Worm (Caenorhabditis elegans) whole organism, L2 larva: Measurements from ENCODE around the gene B0252.3.
A peak's percentile ranks its signal among the peaks of the same experiment; 100 is the strongest.

ENCODE experiments used
- C34F6.9 ChIP-seq: fragments of 150-350 bp; optimal IDR thresholded peaks from 2 replicates; lab custom pipeline; 2014; ENCODE audit warnings: missing biosample characterization, missing genetic modification characterization
- F13H6.1 ChIP-seq: sonication (generic microtip); optimal IDR thresholded peaks from 2 replicates; lab custom pipeline; 2016; ENCODE audit warnings: missing genetic modification characterization, missing compliant biosample characterization
- alr-1 ChIP-seq: fragments of 150-350 bp; optimal IDR thresholded peaks from 2 replicates; lab custom pipeline; 2014; ENCODE audit warnings: missing biosample characterization, missing genetic modification characterization
- aly-2 ChIP-seq: fragments of 150-350 bp; optimal IDR thresholded peaks from 2 replicates; lab custom pipeline; 2014; ENCODE audit warnings: missing biosample characterization, missing genetic modification characterization
- ama-1 ChIP-seq: fragments of 150-350 bp; optimal IDR thresholded peaks from 2 replicates; lab custom pipeline; 2018; ENCODE audit warnings: inconsistent platforms
- ceh-16 ChIP-seq: fragments of 150-350 bp; optimal IDR thresholded peaks from 2 replicates; lab custom pipeline; 2014; ENCODE audit warnings: missing biosample characterization, missing genetic modification characterization
- ceh-82 ChIP-seq: fragments of 150-350 bp; optimal IDR thresholded peaks from 2 replicates; lab custom pipeline; 2014; ENCODE audit warnings: missing biosample characterization, missing genetic modification characterization
- crh-2 ChIP-seq: sonication (generic microtip); optimal IDR thresholded peaks from 2 replicates; lab custom pipeline; 2017; ENCODE audit warnings: missing biosample characterization, missing genetic modification characterization
- egl-27 ChIP-seq: sonication (generic microtip); optimal IDR thresholded peaks from 3 replicates; lab custom pipeline; 2017; ENCODE audit warnings: missing biosample characterization, missing genetic modification reagents, missing genetic modification characterization
- elt-1 ChIP-seq: fragments of 150-350 bp; optimal IDR thresholded peaks from 2 replicates; lab custom pipeline; 2014; ENCODE audit warnings: missing biosample characterization, missing genetic modification characterization
- elt-3 ChIP-seq: sonication (generic microtip); optimal IDR thresholded peaks from 2 replicates; lab custom pipeline; 2017; ENCODE audit warnings: missing biosample characterization, missing genetic modification characterization
- fos-1 ChIP-seq: fragments of 150-350 bp; optimal IDR thresholded peaks from 2 replicates; lab custom pipeline; 2014; ENCODE audit warnings: missing biosample characterization, missing genetic modification characterization
- lin-11 ChIP-seq: fragments of 150-350 bp; sonication (generic microtip); optimal IDR thresholded peaks from 2 replicates; lab custom pipeline; 2014; ENCODE audit warnings: missing biosample characterization, missing genetic modification characterization, inconsistent platforms, mixed read lengths
- lin-13 ChIP-seq: fragments of 150-350 bp; optimal IDR thresholded peaks from 2 replicates; lab custom pipeline; 2014; ENCODE audit warnings: missing biosample characterization, missing genetic modification reagents, missing genetic modification characterization
- lin-39 ChIP-seq: fragments of 150-350 bp; optimal IDR thresholded peaks from 2 replicates; lab custom pipeline; 2014; ENCODE audit warnings: missing biosample characterization, missing genetic modification reagents, missing genetic modification characterization
- lsy-2 ChIP-seq, 2 experiments: fragments of 150-350 bp in 1 of 2; sonication (generic microtip) in 1 of 2; optimal IDR thresholded peaks; 2 replicates each; lab custom pipeline; 2014 to 2017; ENCODE audit warnings: missing biosample characterization in 2 of 2, missing genetic modification characterization in 2 of 2
- mab-5 ChIP-seq: fragments of 150-350 bp; optimal IDR thresholded peaks from 2 replicates; lab custom pipeline; 2014; ENCODE audit warnings: missing biosample characterization, missing genetic modification characterization
- mbf-1 ChIP-seq: sonication (generic microtip); optimal IDR thresholded peaks from 2 replicates; lab custom pipeline; 2017; ENCODE audit warnings: missing biosample characterization, missing genetic modification characterization
- mdl-1 ChIP-seq, 2 experiments: fragments of 150-350 bp in 1 of 2; sonication (generic microtip) in 1 of 2; optimal IDR thresholded peaks; 2 replicates each; lab custom pipeline; 2017; ENCODE audit warnings: missing biosample characterization in 2 of 2, missing genetic modification characterization in 2 of 2
- nhr-10 ChIP-seq: sonication (generic microtip); optimal IDR thresholded peaks from 2 replicates; lab custom pipeline; 2017; ENCODE audit warnings: missing biosample characterization, missing genetic modification characterization
- nhr-11 ChIP-seq: fragments of 150-350 bp; optimal IDR thresholded peaks from 2 replicates; lab custom pipeline; 2014; ENCODE audit warnings: missing biosample characterization, missing genetic modification characterization
- nhr-12 ChIP-seq: fragments of 150-350 bp; optimal IDR thresholded peaks from 2 replicates; lab custom pipeline; 2014; ENCODE audit warnings: missing biosample characterization, missing genetic modification characterization
- nhr-129 ChIP-seq: fragments of 150-350 bp; optimal IDR thresholded peaks from 2 replicates; lab custom pipeline; 2014; ENCODE audit warnings: missing biosample characterization, missing genetic modification characterization
- nhr-21 ChIP-seq: fragments of 150-350 bp; optimal IDR thresholded peaks from 2 replicates; lab custom pipeline; 2014; ENCODE audit warnings: missing biosample characterization, missing genetic modification characterization
- nhr-23 ChIP-seq: fragments of 150-350 bp; optimal IDR thresholded peaks from 2 replicates; lab custom pipeline; 2014; ENCODE audit warnings: missing biosample characterization, missing genetic modification reagents, missing genetic modification characterization
- nhr-237 ChIP-seq: fragments of 150-350 bp; optimal IDR thresholded peaks from 2 replicates; lab custom pipeline; 2014; ENCODE audit warnings: missing biosample characterization, missing genetic modification characterization
- nhr-25 ChIP-seq: fragments of 150-350 bp; sonication (generic microtip); optimal IDR thresholded peaks from 3 replicates; lab custom pipeline; 2014; ENCODE audit warnings: missing biosample characterization, missing genetic modification characterization
- nhr-6 ChIP-seq: fragments of 150-350 bp; optimal IDR thresholded peaks from 2 replicates; lab custom pipeline; 2014; ENCODE audit warnings: missing biosample characterization, missing genetic modification characterization
- nhr-77 ChIP-seq: fragments of 150-350 bp; optimal IDR thresholded peaks from 2 replicates; lab custom pipeline; 2014; ENCODE audit warnings: missing biosample characterization, missing genetic modification characterization
- sem-4 ChIP-seq: fragments of 150-350 bp; optimal IDR thresholded peaks from 2 replicates; lab custom pipeline; 2014; ENCODE audit warnings: missing biosample characterization, missing genetic modification reagents, missing genetic modification characterization
- skn-1 ChIP-seq: sonication (generic microtip); optimal IDR thresholded peaks from 2 replicates; lab custom pipeline; 2017; ENCODE audit warnings: missing biosample characterization, missing genetic modification characterization
- sma-3 ChIP-seq: sonication (generic microtip); optimal IDR thresholded peaks from 2 replicates; lab custom pipeline; 2016; ENCODE audit warnings: missing genetic modification reagents, missing genetic modification characterization, missing compliant biosample characterization
- sma-9 ChIP-seq, 2 experiments: fragments of 150-350 bp in 1 of 2; sonication (generic microtip) in 1 of 2; optimal IDR thresholded peaks; 2 replicates each; lab custom pipeline; 2014 to 2016; ENCODE audit warnings: missing genetic modification characterization in 2 of 2, mild to moderate bottlenecking in 1 of 2, missing biosample characterization in 1 of 2, missing compliant biosample characterization in 1 of 2, missing genetic modification reagents in 1 of 2, moderate library complexity in 1 of 2
- snpc-4 ChIP-seq: fragments of 150-350 bp; optimal IDR thresholded peaks from 2 replicates; lab custom pipeline; 2014; ENCODE audit warnings: missing biosample characterization, missing genetic modification characterization
- unc-39 ChIP-seq: fragments of 150-350 bp; optimal IDR thresholded peaks from 2 replicates; lab custom pipeline; 2014; ENCODE audit warnings: missing biosample characterization, missing genetic modification characterization
- unc-55 ChIP-seq: fragments of 150-350 bp; sonication (generic microtip); optimal IDR thresholded peaks from 3 replicates; lab custom pipeline; 2014; ENCODE audit warnings: missing biosample characterization, missing genetic modification reagents, missing genetic modification characterization
- unc-62 ChIP-seq: fragments of 150-350 bp; optimal IDR thresholded peaks from 2 replicates; lab custom pipeline; 2014; ENCODE audit warnings: missing biosample characterization, missing genetic modification reagents, missing genetic modification characterization
- zag-1 ChIP-seq: fragments of 150-350 bp; optimal IDR thresholded peaks from 2 replicates; lab custom pipeline; 2014; ENCODE audit warnings: missing biosample characterization, missing genetic modification characterization
- ztf-1 ChIP-seq: fragments of 200-800 bp; sonication (Bioruptor generic); conservative IDR thresholded peaks from 2 replicates; pipeline ENCODE4 v1.3.6; 2022; ENCODE audit warnings: missing genetic modification characterization, missing compliant biosample characterization
- ztf-4 ChIP-seq: fragments of 150-350 bp; optimal IDR thresholded peaks from 2 replicates; lab custom pipeline; 2014; ENCODE audit warnings: missing biosample characterization, missing genetic modification characterization

The B0252.3 gene

ce11 chrII:6932978-6933377 lies 25.4 kb upstream of the B0252.3 start:
- no peak for TF ChIP-seq lin-11
- TF ChIP-seq mdl-1 (tag; optimal IDR thresholded peaks at IDR 0.05; lab: Kevin White, UChicago), result no peak
- no peak for TF ChIP-seq fos-1
- TF ChIP-seq nhr-23, result no peak
- TF ChIP-seq nhr-11 (tag; lab: Kevin White, UChicago), result no peak
- TF ChIP-seq unc-62, result no peak
- TF ChIP-seq ceh-16, result no peak
- TF ChIP-seq mab-5, result no peak
- TF ChIP-seq sem-4 (tag; lab: Kevin White, UChicago), result no peak
- TF ChIP-seq aly-2 (tag; lab: Kevin White, UChicago), result no peak
- no peak for TF ChIP-seq elt-3
- no peak for TF ChIP-seq alr-1 (tag; lab: Kevin White, UChicago)
- no peak for TF ChIP-seq nhr-237 (tag; lab: Kevin White, UChicago)
- TF ChIP-seq nhr-6 (tag; lab: Kevin White, UChicago), result no peak
- TF ChIP-seq ama-1 (lab: Kevin White, UChicago), result no peak

ce11 chrII:6930072-6930471 lies 22.5 kb upstream of the B0252.3 start:
- TF ChIP-seq mdl-1 (tag; optimal IDR thresholded peaks at IDR 0.05; lab: Kevin White, UChicago) (no peak), C34F6.9 (tag; lab: Kevin White, UChicago) (peak; percentile 45), unc-55 (GFP tag; lab: Kevin White, UChicago) (peak; percentile 58)

ce11 chrII:6928416-6928815 lies 20.9 kb upstream of the B0252.3 start, which contains the start of gene flcn-1:
Gene flcn-1 (plus strand): TSS chrII:6928763.
- TF ChIP-seq nhr-21 (tag; lab: Kevin White, UChicago), result no peak
- no peak for TF ChIP-seq lin-39 (tag; lab: Kevin White, UChicago)
- TF ChIP-seq mdl-1 (tag; optimal IDR thresholded peaks at IDR 0.05; lab: Kevin White, UChicago), result no peak
- TF ChIP-seq unc-55 (GFP tag; lab: Kevin White, UChicago), result peak; percentile 45
- peak; percentile 28 for TF ChIP-seq skn-1 (tag; lab: Kevin White, UChicago)
- peak; percentile 80 for TF ChIP-seq C34F6.9 (tag; lab: Kevin White, UChicago)
- peak; percentile 2 for TF ChIP-seq snpc-4 (tag; lab: Kevin White, UChicago)
- TF ChIP-seq nhr-129 (tag; lab: Kevin White, UChicago), result peak; percentile 63
- TF ChIP-seq lsy-2 (tag; optimal IDR thresholded peaks at IDR 0.05; lab: Kevin White, UChicago), result peak in 1 of 2 experiments; percentile 66
- no peak for TF ChIP-seq mbf-1 (tag; lab: Kevin White, UChicago)
- TF ChIP-seq sma-9 (GFP tag; optimal IDR thresholded peaks at IDR 0.05; lab: Kevin White, UChicago), result peak; percentile 77
- TF ChIP-seq sma-9 (tag; optimal IDR thresholded peaks at IDR 0.05; lab: Kevin White, UChicago), result no peak
- peak; percentile 59 for TF ChIP-seq crh-2 (tag; lab: Kevin White, UChicago)
- peak; percentile 11 for TF ChIP-seq fos-1
- TF ChIP-seq nhr-12, result no peak
- TF ChIP-seq nhr-6 (tag; lab: Kevin White, UChicago), result peak; percentile 66
- TF ChIP-seq nhr-25 (tag; lab: Kevin White, UChicago), result peak; percentile 38
- TF ChIP-seq F13H6.1 (tag; lab: Kevin White, UChicago), result peak; percentile 59
- no peak for TF ChIP-seq alr-1 (tag; lab: Kevin White, UChicago)

DNA sequence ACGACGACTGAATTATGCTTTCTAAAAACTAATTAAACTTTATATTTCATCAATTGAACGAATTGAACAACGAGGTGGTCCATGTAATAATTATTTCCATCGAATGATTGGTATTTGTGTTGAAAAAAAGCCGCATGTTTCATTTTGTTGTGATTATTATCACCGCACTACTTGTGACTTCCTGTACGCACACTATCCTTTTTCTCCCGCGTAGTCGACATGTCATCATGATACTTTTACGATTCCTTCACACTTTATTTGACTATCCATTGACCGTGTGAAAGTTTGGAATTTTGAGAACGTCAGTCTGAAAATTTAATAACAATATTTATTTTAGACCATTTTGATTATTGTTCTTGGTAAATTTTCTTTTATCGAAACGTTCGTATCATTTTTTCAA lies 20.0 kb upstream of the B0252.3 start, which contains the start of gene F22D3.4:
TSS of gene F22D3.4 (minus strand) at position 1 of the 400 bp plus-strand sequence.
- no peak for TF ChIP-seq mdl-1 (tag; optimal IDR thresholded peaks at IDR 0.05; lab: Kevin White, UChicago)
- no peak for TF ChIP-seq nhr-77 (tag; lab: Kevin White, UChicago)
- no peak for TF ChIP-seq snpc-4 (tag; lab: Kevin White, UChicago)

DNA sequence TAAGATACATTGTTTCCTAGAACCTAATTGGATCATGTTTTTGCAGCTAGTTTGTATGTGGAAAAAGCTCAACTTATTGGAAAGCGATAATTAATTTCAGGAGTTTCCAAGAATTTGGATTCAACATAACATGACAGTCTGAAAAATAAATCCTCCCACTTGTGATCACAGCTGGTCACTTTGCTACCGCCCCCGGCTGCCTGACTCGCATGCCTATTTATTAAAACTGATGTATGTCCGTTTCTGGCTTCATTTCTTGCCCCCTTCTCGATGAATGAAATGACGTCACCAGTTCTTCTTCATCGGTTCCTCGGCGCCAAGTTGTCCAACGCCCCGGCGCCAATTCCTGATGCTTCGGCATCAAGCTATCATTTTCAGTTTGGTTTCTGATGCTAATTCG lies 19.5 kb upstream of the B0252.3 start:
- peak; percentile 73 for TF ChIP-seq sma-9 (GFP tag; optimal IDR thresholded peaks at IDR 0.05; lab: Kevin White, UChicago)
- no peak for TF ChIP-seq sma-9 (tag; optimal IDR thresholded peaks at IDR 0.05; lab: Kevin White, UChicago)
- TF ChIP-seq C34F6.9 (tag; lab: Kevin White, UChicago), result no peak

DNA sequence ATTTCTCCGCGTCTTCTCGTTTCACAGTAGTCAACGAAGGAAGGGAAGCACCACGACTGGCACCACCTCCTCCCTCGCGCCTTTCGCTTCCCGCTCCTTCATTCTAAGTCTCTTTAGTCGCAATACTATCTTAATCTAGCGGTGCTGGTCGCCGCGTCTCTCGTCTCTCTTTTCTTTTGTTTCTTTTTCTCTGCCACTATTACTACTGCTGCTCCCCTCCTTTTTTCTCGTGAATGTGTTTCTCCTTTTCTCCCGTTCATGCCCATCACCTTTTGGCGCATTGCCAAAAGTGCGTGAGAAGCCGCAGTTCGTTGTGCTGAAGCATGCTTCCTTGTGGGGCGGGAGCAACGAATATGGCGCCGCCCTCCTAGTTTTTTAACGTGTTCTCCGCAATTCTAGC lies 18.9 kb upstream of the B0252.3 start:
- TF ChIP-seq egl-27 (tag; lab: Kevin White, UChicago) (peak; percentile 65), mab-5 (peak; percentile 20), elt-1 (tag; lab: Kevin White, UChicago) (no peak), ceh-16 (no peak), alr-1 (tag; lab: Kevin White, UChicago) (no peak), nhr-6 (tag; lab: Kevin White, UChicago) (no peak), F13H6.1 (tag; lab: Kevin White, UChicago) (peak; percentile 86), lin-11 (peak; percentile 43), aly-2 (tag; lab: Kevin White, UChicago) (no peak), ceh-82 (tag; lab: Kevin White, UChicago) (no peak), nhr-77 (tag; lab: Kevin White, UChicago) (no peak), ztf-4 (tag; lab: Kevin White, UChicago) (peak; percentile 61), fos-1 (peak; percentile 92), sma-3 (GFP tag; lab: Kevin White, UChicago) (peak; percentile 55), zag-1 (peak; percentile 86), skn-1 (tag; lab: Kevin White, UChicago) (no peak), nhr-129 (tag; lab: Kevin White, UChicago) (peak; percentile 78), nhr-10 (tag; lab: Kevin White, UChicago) (no peak), unc-62 (no peak), nhr-237 (tag; lab: Kevin White, UChicago) (no peak), unc-39 (no peak), lin-39 (tag; lab: Kevin White, UChicago) (no peak), nhr-11 (tag; lab: Kevin White, UChicago) (no peak), lin-13 (GFP tag; lab: Kevin White, UChicago) (peak; percentile 39), ztf-1 (GFP tag; lab: Robert Waterston, UW) (no peak), lsy-2 (tag; optimal IDR thresholded peaks at IDR 0.05; lab: Kevin White, UChicago) (peak; percentile 45 to 77), sem-4 (tag; lab: Kevin White, UChicago) (peak; percentile 44)
